Fruit fly (Drosophila melanogaster) whole organism, embryonic: ENCODE results near the gene Actn.

Experiments used
- Abd-B ChIP-seq: fragments of 200-800 bp; sonication (Bioruptor generic); optimal IDR thresholded peaks from 2 replicates; lab custom pipeline; 2018; ENCODE audit warnings: missing biosample characterization, mild to moderate bottlenecking, missing genetic modification characterization, moderate library complexity
- Antp ChIP-seq: fragments of 200-800 bp; sonication (Bioruptor generic); optimal IDR thresholded peaks from 3 replicates; lab custom pipeline; 2016; ENCODE audit warnings: missing biosample characterization, missing genetic modification characterization
- Atf3 ChIP-seq: fragments of 200-800 bp; sonication (Bioruptor generic); optimal IDR thresholded peaks from 3 replicates; lab custom pipeline; 2016; ENCODE audit warnings: missing biosample characterization, missing genetic modification characterization
- B-H2 ChIP-seq: fragments of 200-800 bp; sonication (Bioruptor generic); optimal IDR thresholded peaks from 2 replicates; lab custom pipeline; 2018; ENCODE audit warnings: missing biosample characterization, mild to moderate bottlenecking, missing genetic modification characterization
- C15 ChIP-seq: fragments of 200-800 bp; sonication (Bioruptor generic); IDR thresholded peaks from 3 replicates; pipeline ENCODE4 v1.3.6; 2022; ENCODE audit warnings: missing biosample characterization, missing genetic modification characterization
- CG11093 ChIP-seq: fragments of 200-800 bp; sonication (Bioruptor generic); IDR thresholded peaks from 3 replicates; pipeline ENCODE4 v1.3.6; 2022; ENCODE audit warnings: missing biosample characterization, missing genetic modification characterization
- CG11560 ChIP-seq: fragments of 200-800 bp; sonication (Bioruptor generic); IDR thresholded peaks from 3 replicates; pipeline ENCODE4 v1.3.6; 2022; ENCODE audit warnings: missing biosample characterization, missing genetic modification characterization
- CG11723 ChIP-seq: fragments of 200-800 bp; sonication (Bioruptor generic); optimal IDR thresholded peaks from 2 replicates; lab custom pipeline; 2017; ENCODE audit warnings: missing biosample characterization, mild to moderate bottlenecking, missing genetic modification characterization
- CG12071 ChIP-seq: fragments of 200-800 bp; sonication (Bioruptor generic); optimal IDR thresholded peaks from 3 replicates; lab custom pipeline; 2018; ENCODE audit warnings: missing biosample characterization, mild to moderate bottlenecking, missing genetic modification characterization
- CG12744 ChIP-seq: fragments of 200-800 bp; sonication (Bioruptor generic); optimal IDR thresholded peaks from 2 replicates; lab custom pipeline; 2016; ENCODE audit warnings: missing biosample characterization, missing genetic modification characterization
- CG12942 ChIP-seq: fragments of 200-800 bp; sonication (Bioruptor generic); optimal IDR thresholded peaks from 3 replicates; lab custom pipeline; 2016; ENCODE audit warnings: missing biosample characterization, missing genetic modification characterization
- CG1792 ChIP-seq: fragments of 200-800 bp; sonication (Bioruptor generic); optimal IDR thresholded peaks from 2 replicates; lab custom pipeline; 2016; ENCODE audit warnings: missing biosample characterization, missing genetic modification characterization
- CG18599 ChIP-seq: fragments of 200-800 bp; sonication (Bioruptor generic); optimal IDR thresholded peaks from 3 replicates; lab custom pipeline; 2017; ENCODE audit warnings: missing biosample characterization, missing genetic modification characterization, mild to moderate bottlenecking, moderate library complexity, missing genetic modification reagents
- CG2116 ChIP-seq: fragments of 200-800 bp; sonication (Bioruptor generic); optimal IDR thresholded peaks from 3 replicates; lab custom pipeline; 2018; ENCODE audit warnings: missing biosample characterization, mild to moderate bottlenecking, missing genetic modification characterization
- CG4404 ChIP-seq: fragments of 200-800 bp; sonication (Bioruptor generic); IDR thresholded peaks from 2 replicates; pipeline ENCODE4 v1.3.6; 2022; ENCODE audit warnings: missing biosample characterization, missing genetic modification characterization
- CG4820 ChIP-seq: fragments of 200-800 bp; sonication (Bioruptor generic); optimal IDR thresholded peaks from 3 replicates; lab custom pipeline; 2016; ENCODE audit warnings: missing biosample characterization, missing genetic modification characterization
- CG5180 ChIP-seq: fragments of 200-800 bp; sonication (Bioruptor generic); optimal IDR thresholded peaks from 3 replicates; lab custom pipeline; 2017; ENCODE audit warnings: missing biosample characterization, missing genetic modification characterization, mild to moderate bottlenecking, moderate library complexity, missing genetic modification reagents
- CG6689 ChIP-seq: fragments of 200-800 bp; sonication (Bioruptor generic); IDR thresholded peaks from 2 replicates; pipeline ENCODE4 v1.3.6; 2022; ENCODE audit warnings: missing biosample characterization, missing genetic modification characterization
- CG6791 ChIP-seq: fragments of 200-800 bp; sonication (Bioruptor generic); IDR thresholded peaks from 3 replicates; pipeline ENCODE4 v1.3.6; 2022; ENCODE audit warnings: missing biosample characterization, missing genetic modification characterization; ENCODE audit not compliant: partially characterized antibody
- CG7928 ChIP-seq: fragments of 200-800 bp; sonication (Bioruptor generic); optimal IDR thresholded peaks from 2 replicates; lab custom pipeline; 2017; ENCODE audit warnings: missing biosample characterization, mild to moderate bottlenecking, missing genetic modification characterization
- CG8765 ChIP-seq: fragments of 200-800 bp; sonication (Bioruptor generic); IDR thresholded peaks from 2 replicates; pipeline ENCODE4 v1.3.6; 2022; ENCODE audit warnings: missing biosample characterization, missing genetic modification characterization
- CG9727 ChIP-seq: fragments of 200-800 bp; sonication (Bioruptor generic); optimal IDR thresholded peaks from 3 replicates; lab custom pipeline; 2017; ENCODE audit warnings: missing biosample characterization, mild to moderate bottlenecking, missing genetic modification characterization
- Fer2 ChIP-seq: fragments of 200-800 bp; sonication (Bioruptor generic); optimal IDR thresholded peaks from 2 replicates; lab custom pipeline; 2018; ENCODE audit warnings: missing biosample characterization, mild to moderate bottlenecking, missing genetic modification characterization, moderate library complexity
- GATAe ChIP-seq: fragments of 200-800 bp; sonication (Bioruptor generic); conservative IDR thresholded peaks from 2 replicates; pipeline ENCODE4 v1.3.6; 2022; ENCODE audit warnings: missing biosample characterization, missing genetic modification characterization
- HmgZ ChIP-seq: fragments of 200-800 bp; sonication (Bioruptor generic); optimal IDR thresholded peaks from 2 replicates; lab custom pipeline; 2018; ENCODE audit warnings: missing biosample characterization, mild to moderate bottlenecking, missing genetic modification characterization
- Hr3 ChIP-seq: fragments of 200-800 bp; sonication (Bioruptor generic); optimal IDR thresholded peaks from 3 replicates; lab custom pipeline; 2016; ENCODE audit warnings: missing biosample characterization, missing genetic modification characterization
- Hr78 ChIP-seq, 2 experiments: fragments of 200-800 bp in 1 of 2; fragments of >200 bp in 1 of 2; sonication (Bioruptor generic) in 1 of 2; optimal IDR thresholded peaks; 2 replicates each; lab custom pipeline; 2017 to 2019; ENCODE audit warnings: missing biosample characterization in 2 of 2, missing genetic modification characterization in 2 of 2, mild to moderate bottlenecking in 1 of 2, moderate library complexity in 1 of 2
- Med ChIP-seq: fragments of 200-800 bp; sonication (Bioruptor generic); peaks from one replicate; lab custom pipeline; 2016; ENCODE audit warnings: missing biosample characterization, missing genetic modification characterization, mild to moderate bottlenecking, inconsistent platforms, moderate library complexity
- NC2β ChIP-seq: fragments of 200-800 bp; sonication (Bioruptor generic); optimal IDR thresholded peaks from 2 replicates; lab custom pipeline; 2016; ENCODE audit warnings: missing biosample characterization, missing genetic modification characterization
- Ravus ChIP-seq: fragments of 200-800 bp; sonication (Bioruptor generic); IDR thresholded peaks from 2 replicates; pipeline ENCODE4 v1.3.6; 2022; ENCODE audit warnings: missing biosample characterization, missing genetic modification characterization
- Trl ChIP-seq, 3 experiments: fragments of >200 bp in 2 of 3; fragments of 200-800 bp in 1 of 3; sonication (Bioruptor generic) in 1 of 3; optimal IDR thresholded peaks; 2 replicates in 1 of 3; 3 replicates in 2 of 3; lab custom pipeline; 2016 to 2017; ENCODE audit warnings: missing biosample characterization in 1 of 3, missing genetic modification characterization in 1 of 3
- Usf ChIP-seq: fragments of 200-800 bp; sonication (Bioruptor generic); optimal IDR thresholded peaks from 2 replicates; lab custom pipeline; 2017; ENCODE audit warnings: missing genotype, missing biosample characterization, missing genetic modification characterization
- Vsx1 ChIP-seq: fragments of 200-800 bp; sonication (Bioruptor generic); optimal IDR thresholded peaks from 2 replicates; lab custom pipeline; 2017; ENCODE audit warnings: missing biosample characterization, mild to moderate bottlenecking, missing genetic modification characterization, missing genetic modification reagents
- al ChIP-seq: fragments of 200-800 bp; sonication (Bioruptor generic); IDR thresholded peaks from 2 replicates; pipeline ENCODE4 v1.3.6; 2022; ENCODE audit warnings: missing biosample characterization, missing genetic modification characterization
- ci ChIP-seq: fragments of 200-800 bp; sonication (Bioruptor generic); IDR thresholded peaks from 3 replicates; pipeline ENCODE4 v1.3.6; 2022; ENCODE audit warnings: missing biosample characterization, missing genetic modification characterization
- corto ChIP-seq: fragments of 200-800 bp; sonication (Bioruptor generic); optimal IDR thresholded peaks from 2 replicates; lab custom pipeline; 2016; ENCODE audit warnings: missing biosample characterization, mild to moderate bottlenecking, missing genetic modification characterization, moderate library complexity
- cwo ChIP-seq: fragments of 200-800 bp; sonication (Bioruptor generic); optimal IDR thresholded peaks from 3 replicates; lab custom pipeline; 2017; ENCODE audit warnings: missing biosample characterization, missing genetic modification characterization, mild to moderate bottlenecking, moderate library complexity, missing genetic modification reagents
- ems ChIP-seq: fragments of 200-800 bp; sonication (Bioruptor generic); optimal IDR thresholded peaks from 3 replicates; lab custom pipeline; 2016; ENCODE audit warnings: missing biosample characterization, missing genetic modification characterization
- eve ChIP-seq, 2 experiments: fragments of >200 bp; optimal IDR thresholded peaks; 2 replicates each; lab custom pipeline; 2017; ENCODE audit warnings: missing biosample characterization in 2 of 2, missing genetic modification characterization in 2 of 2
- grn ChIP-seq: fragments of 200-800 bp; sonication (Bioruptor generic); optimal IDR thresholded peaks from 3 replicates; lab custom pipeline; 2017; ENCODE audit warnings: missing biosample characterization, missing genetic modification characterization
- gsb ChIP-seq: fragments of 200-800 bp; sonication (Bioruptor generic); IDR thresholded peaks from 2 replicates; pipeline ENCODE4 v1.3.6; 2022; ENCODE audit warnings: missing biosample characterization, missing genetic modification characterization
- klu ChIP-seq: fragments of 200-800 bp; sonication (Bioruptor generic); IDR thresholded peaks from 2 replicates; pipeline ENCODE4 v1.3.6; 2022; ENCODE audit warnings: missing biosample characterization, missing genetic modification characterization
- lilli ChIP-seq: fragments of 200-800 bp; sonication (Bioruptor generic); optimal IDR thresholded peaks from 3 replicates; lab custom pipeline; 2016; ENCODE audit warnings: missing biosample characterization, missing genetic modification characterization
- otp ChIP-seq: fragments of 200-800 bp; sonication (Bioruptor generic); IDR thresholded peaks from 3 replicates; pipeline ENCODE4, ENCODE4 v1.3.6; 2022; ENCODE audit warnings: missing biosample characterization, missing genetic modification characterization
- pnt ChIP-seq: fragments of 200-800 bp; sonication (Bioruptor generic); optimal IDR thresholded peaks from 3 replicates; lab custom pipeline; 2016; ENCODE audit warnings: missing biosample characterization, missing genetic modification characterization
- prd ChIP-seq, 3 experiments: fragments of >200 bp in 2 of 3; fragments of 200-800 bp in 1 of 3; sonication (Bioruptor generic) in 1 of 3; optimal IDR thresholded peaks in 2 of 3; IDR thresholded peaks in 1 of 3; 2 replicates in 2 of 3; 3 replicates in 1 of 3; pipeline versions ENCODE4 v1.3.6 to Lab custom; 2017 to 2022; ENCODE audit warnings: missing biosample characterization in 1 of 3, missing genetic modification characterization in 1 of 3
- repo ChIP-seq: fragments of 200-800 bp; sonication (Bioruptor generic); optimal IDR thresholded peaks from 2 replicates; lab custom pipeline; 2016; ENCODE audit warnings: missing biosample characterization, missing genetic modification characterization
- sc ChIP-seq, 3 experiments: fragments of >200 bp in 2 of 3; fragments of 200-800 bp in 1 of 3; sonication (Bioruptor generic) in 1 of 3; optimal IDR thresholded peaks; 2 replicates in 2 of 3; 3 replicates in 1 of 3; lab custom pipeline; 2017; ENCODE audit warnings: mild to moderate bottlenecking in 1 of 3, missing biosample characterization in 1 of 3, missing genetic modification characterization in 1 of 3, missing genetic modification reagents in 1 of 3
- so ChIP-seq: fragments of 200-800 bp; sonication (Bioruptor generic); IDR thresholded peaks from 3 replicates; pipeline ENCODE4 v1.3.6; 2022; ENCODE audit warnings: missing biosample characterization, missing genetic modification characterization
- trh ChIP-seq: fragments of 200-800 bp; sonication (Bioruptor generic); optimal IDR thresholded peaks from 2 replicates; lab custom pipeline; 2016; ENCODE audit warnings: missing biosample characterization, missing genetic modification characterization

Gene Actn

dm6 chrX:2083109-2083508 is 41.0 kb upstream of the Actn start (continued):
- TF ChIP-seq gsb: peak; percentile 81
- peak; percentile 37 for TF ChIP-seq B-H2 (GFP tag; lab: Kevin White, UChicago)
- TF ChIP-seq CG8765 (GFP tag; lab: Robert Waterston, UW): peak; percentile 42; the same call in 1 of the 2 replicates
- TF ChIP-seq CG11723 (GFP tag; lab: Kevin White, UChicago): peak; percentile 4
- peak; percentile 7 for TF ChIP-seq Abd-B (GFP tag; lab: Kevin White, UChicago)
- peak; percentile 55 for TF ChIP-seq CG7928 (GFP tag; lab: Kevin White, UChicago)
- TF ChIP-seq otp (GFP tag; lab: Robert Waterston, UW): 0 out of 3 replicates have a peak, but pooled peaks have one; percentile 32
- peak; percentile 82 for TF ChIP-seq CG18599
- TF ChIP-seq Usf (GFP tag; lab: Kevin White, UChicago): peak; percentile 40
- TF ChIP-seq prd (optimal IDR thresholded peaks at IDR 0.05; lab: Kevin White, UChicago): no peak
- TF ChIP-seq prd (GFP tag; IDR thresholded peaks at IDR 0.05; lab: Robert Waterston, UW): peak; percentile 75
- no peak for TF ChIP-seq Trl (optimal IDR thresholded peaks at IDR 0.05; lab: Kevin White, UChicago)
- TF ChIP-seq Trl (GFP tag; optimal IDR thresholded peaks at IDR 0.05; lab: Kevin White, UChicago): peak; percentile 24
- peak; percentile 42; the same call in 1 of the 2 replicates for TF ChIP-seq CG6689
- peak; percentile 39 for TF ChIP-seq HmgZ (tag; lab: Kevin White, UChicago)
- TF ChIP-seq CG2116 (GFP tag; lab: Kevin White, UChicago): no peak
- TF ChIP-seq CG11560 (tag; lab: Robert Waterston, UW): peak; percentile 52; the same call in 2 of the 3 replicates
- no peak for TF ChIP-seq CG4820 (GFP tag; lab: Kevin White, UChicago)
- peak; percentile 80 for TF ChIP-seq lilli (GFP tag; lab: Kevin White, UChicago)
- peak; percentile 53 for TF ChIP-seq CG12071 (GFP tag; lab: Kevin White, UChicago)
- peak; percentile 48 for TF ChIP-seq cwo (GFP tag; lab: Kevin White, UChicago)
- TF ChIP-seq Hr78 (GFP tag; optimal IDR thresholded peaks at IDR 0.05; lab: Kevin White, UChicago): no peak
- TF ChIP-seq C15 (GFP tag; lab: Robert Waterston, UW): no peak
- TF ChIP-seq Hr3 (GFP tag; lab: Kevin White, UChicago): no peak
- TF ChIP-seq Ravus: peak; percentile 23
- TF ChIP-seq CG4404 (GFP tag; lab: Robert Waterston, UW): peak; percentile 49
- peak; percentile 54; the same call in 2 of the 3 replicates for TF ChIP-seq ci (GFP tag; lab: Robert Waterston, UW)
- peak; percentile 15 for TF ChIP-seq pnt
- no peak for TF ChIP-seq CG12744 (GFP tag; lab: Kevin White, UChicago)
- TF ChIP-seq CG1792 (GFP tag; lab: Kevin White, UChicago): peak; percentile 12
- peak; percentile 21 for TF ChIP-seq Fer2 (tag; lab: Kevin White, UChicago)
- TF ChIP-seq eve (GFP tag; optimal IDR thresholded peaks at IDR 0.05; lab: Kevin White, UChicago): no peak
- TF ChIP-seq Atf3 (GFP tag; lab: Kevin White, UChicago): no peak
- TF ChIP-seq CG5180 (GFP tag; lab: Kevin White, UChicago): no peak
- TF ChIP-seq grn (GFP tag; lab: Kevin White, UChicago): no peak
- no peak for TF ChIP-seq CG12942 (GFP tag; lab: Kevin White, UChicago)
- TF ChIP-seq ems (GFP tag; lab: Kevin White, UChicago): no peak
- peak; percentile 54 for TF ChIP-seq klu
- peak; percentile 18 for TF ChIP-seq Antp (GFP tag; lab: Kevin White, UChicago)
- no peak for TF ChIP-seq Vsx1 (GFP tag; lab: Kevin White, UChicago)
- no peak for TF ChIP-seq repo
- TF ChIP-seq CG11093 (GFP tag; lab: Robert Waterston, UW): no peak
- peak; percentile 29 for TF ChIP-seq CG9727 (GFP tag; lab: Kevin White, UChicago)
- TF ChIP-seq so: peak; percentile 72; the same call in 2 of the 3 replicates
- TF ChIP-seq trh (GFP tag; lab: Kevin White, UChicago): no peak
- peak; percentile 78 for TF ChIP-seq al (GFP tag; lab: Robert Waterston, UW)
- TF ChIP-seq Med (GFP tag; lab: Kevin White, UChicago): peak; percentile 95
- no peak for TF ChIP-seq corto (GFP tag; lab: Kevin White, UChicago)
- no peak for TF ChIP-seq sc (optimal IDR thresholded peaks at IDR 0.05; lab: Kevin White, UChicago)
- no peak for TF ChIP-seq sc (GFP tag; optimal IDR thresholded peaks at IDR 0.05; lab: Kevin White, UChicago)
- TF ChIP-seq CG6791 (GFP tag; lab: Robert Waterston, UW): no peak
- no peak for TF ChIP-seq GATAe (GFP tag; lab: Robert Waterston, UW)
- TF ChIP-seq NC2β (GFP tag; lab: Kevin White, UChicago): no peak
